Worm (Caenorhabditis elegans): ENCODE data around the gene F53E2.2.
A peak's percentile ranks its signal among the peaks of the same experiment; 100 is the strongest.

F53E2.2 gene

ce11 chrV:1471078-1471969, 3.6 kb upstream of the F53E2.2 start (continued):
- TF ChIP-seq sup-37 (GFP tag; optimal IDR thresholded peaks at IDR 0.05) (peak; percentile 23), nhr-12 (tag; optimal IDR thresholded peaks at IDR 0.05) (no peak), mef-2 (tag; optimal IDR thresholded peaks at IDR 0.05) (no peak), xbp-1 (tag; optimal IDR thresholded peaks at IDR 0.05) (peak; percentile 60), hlh-17 (GFP tag; optimal IDR thresholded peaks at IDR 0.05; ENCODE audit: borderline replicate concordance) (no peak), nhr-237 (tag; optimal IDR thresholded peaks at IDR 0.05) (no peak), C34B4.2 (tag; optimal IDR thresholded peaks at IDR 0.05) (no peak), tbx-2 (tag; optimal IDR thresholded peaks at IDR 0.05) (peak; percentile 69), swsn-7 (tag; optimal IDR thresholded peaks at IDR 0.05) (peak; percentile 71), nhr-20 (tag; optimal IDR thresholded peaks at IDR 0.05) (peak; percentile 76), lsy-2 (tag; optimal IDR thresholded peaks at IDR 0.05) (peak; percentile 80 to 90), lin-15B (tag; optimal IDR thresholded peaks at IDR 0.05) (peak; percentile 86), unc-30 (tag; optimal IDR thresholded peaks at IDR 0.05) (peak; percentile 50), snu-23 (GFP tag; optimal IDR thresholded peaks at IDR 0.05) (peak; percentile 79), nhr-28 (tag; optimal IDR thresholded peaks at IDR 0.05) (no peak), elt-3 (tag; optimal IDR thresholded peaks at IDR 0.05) (peak in 2 of 6 experiments; percentile 41 to 53), dsc-1 (tag; optimal IDR thresholded peaks at IDR 0.05) (peak; percentile 69), efl-1 (optimal IDR thresholded peaks at IDR 0.05) (peak; percentile 81 to 92), efl-1 (GFP tag; optimal IDR thresholded peaks at IDR 0.05 in 1 of 2) (peak; percentile 90 to 99), fkh-8 (tag; optimal IDR thresholded peaks at IDR 0.05) (peak; percentile 82), fkh-10 (GFP tag; optimal IDR thresholded peaks at IDR 0.05) (peak; percentile 31), fkh-4 (tag; optimal IDR thresholded peaks at IDR 0.05; ENCODE audit: borderline replicate concordance) (no peak), ceh-82 (tag; optimal IDR thresholded peaks at IDR 0.05) (peak in 2 of 3 experiments; percentile 36 to 86), pqm-1 (tag; optimal IDR thresholded peaks at IDR 0.05) (no peak), isw-1 (GFP tag; IDR thresholded peaks at IDR 0.05) (peak; percentile 64), unc-86 (tag; optimal IDR thresholded peaks at IDR 0.05) (peak; percentile 57), F16B12.6 (tag; optimal IDR thresholded peaks at IDR 0.05) (peak; percentile 25), jun-1 (tag; optimal IDR thresholded peaks at IDR 0.05) (peak; percentile 46), irx-1 (tag; optimal IDR thresholded peaks at IDR 0.05) (peak; percentile 30), ceh-63 (GFP tag; optimal IDR thresholded peaks at IDR 0.05) (no peak), mab-9 (GFP tag; IDR thresholded peaks at IDR 0.05) (no peak), hlh-4 (tag; optimal IDR thresholded peaks at IDR 0.05) (no peak), nhr-71 (tag; optimal IDR thresholded peaks at IDR 0.05) (peak; percentile 80), C04F5.9 (tag; optimal IDR thresholded peaks at IDR 0.05) (no peak), nhr-84 (tag; optimal IDR thresholded peaks at IDR 0.05) (no peak), snpc-4 (tag; optimal IDR thresholded peaks at IDR 0.05) (no peak), nhr-77 (tag; optimal IDR thresholded peaks at IDR 0.05) (peak; percentile 30), tlp-1 (tag; optimal IDR thresholded peaks at IDR 0.05) (no peak), vab-15 (tag; optimal IDR thresholded peaks at IDR 0.05) (no peak), sox-4 (tag; optimal IDR thresholded peaks at IDR 0.05) (no peak), ces-1 (GFP tag; optimal IDR thresholded peaks at IDR 0.05) (no peak), dpl-1 (GFP tag; optimal IDR thresholded peaks at IDR 0.05) (peak; percentile 89 to 94 (median 91)), egl-27 (tag; optimal IDR thresholded peaks at IDR 0.05) (no peak), ets-5 (GFP tag; IDR thresholded peaks at IDR 0.05) (no peak), elt-2 (tag; optimal IDR thresholded peaks at IDR 0.05) (no peak), nhr-90 (tag; optimal IDR thresholded peaks at IDR 0.05; ENCODE audit: poor library complexity) (peak; percentile 42), zip-4 (GFP tag; optimal IDR thresholded peaks at IDR 0.05) (peak; percentile 21), lin-14 (GFP tag; optimal IDR thresholded peaks at IDR 0.05) (peak; percentile 89), ama-1 (optimal IDR thresholded peaks at IDR 0.05) (no peak), ztf-11 (tag; optimal IDR thresholded peaks at IDR 0.05) (peak in 1 of 2 experiments; percentile 20), lin-13 (GFP tag; optimal IDR thresholded peaks at IDR 0.05) (peak; percentile 84)

Measured in whole organism, L1 larva.